Worm (Caenorhabditis elegans): Measurements from ENCODE around the gene rict-1.
"Not testable (repeated sequence)": the region's sequence is repeated elsewhere in the genome, so short reads cannot be mapped to it uniquely, and the experiment has no call there.

Gene rict-1

ce11 chrII:13085951-13086350 lies 30.7 kb downstream of the rict-1 start:
- TF ChIP-seq ceh-16 (tag; optimal IDR thresholded peaks at IDR 0.05) (no peak), fos-1 (tag; optimal IDR thresholded peaks at IDR 0.05) (no peak), pha-4 (tag; optimal IDR thresholded peaks at IDR 0.05) (no peak), nhr-237 (tag; optimal IDR thresholded peaks at IDR 0.05) (no peak), fkh-2 (tag; optimal IDR thresholded peaks at IDR 0.05) (no peak), nhr-12 (tag; optimal IDR thresholded peaks at IDR 0.05) (no peak), mml-1 (tag; optimal IDR thresholded peaks at IDR 0.05) (no peak)

DNA sequence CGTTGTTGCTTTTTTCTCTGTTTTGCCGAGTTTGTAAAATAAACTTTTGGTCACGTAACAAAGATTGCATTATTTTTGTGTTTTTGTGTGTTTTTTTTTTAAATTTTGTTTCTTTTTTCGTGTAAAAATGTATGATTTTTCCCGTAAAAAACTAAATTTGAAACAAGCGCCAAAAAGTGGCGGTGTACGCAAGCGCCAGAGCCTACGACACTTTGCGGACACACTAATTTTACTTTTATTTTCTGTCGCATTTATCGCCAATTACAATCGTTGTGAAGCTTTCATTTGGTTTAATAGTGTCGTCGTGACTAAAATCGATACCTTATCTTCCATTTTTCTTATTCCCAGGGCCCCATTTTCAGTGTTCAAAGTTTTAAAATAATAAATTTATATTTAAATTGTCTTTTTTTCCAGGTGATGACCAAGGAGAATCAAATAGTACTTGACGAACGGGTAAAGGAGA lies 32.8 kb downstream of the rict-1 start, which contains the start of the genes Y81G3A.1 and gcn-2:
Y81G3A.1 (minus strand) TSS at position 175 of the 463 bp plus-strand sequence.
gcn-2 (plus strand) TSS at position 413 of the 463 bp plus-strand sequence.
- TF ChIP-seq fkh-2 (tag; optimal IDR thresholded peaks at IDR 0.05) (no peak), tbx-2 (tag; optimal IDR thresholded peaks at IDR 0.05) (no peak), snpc-4 (tag; optimal IDR thresholded peaks at IDR 0.05) (peak; percentile 40), ceh-82 (tag; optimal IDR thresholded peaks at IDR 0.05) (no peak), skn-1 (tag; optimal IDR thresholded peaks at IDR 0.05) (peak; percentile 19), hmg-11 (tag; optimal IDR thresholded peaks at IDR 0.05) (peak; percentile 15), R02D3.7 (tag; optimal IDR thresholded peaks at IDR 0.05) (peak; percentile 20), lin-39 (tag; optimal IDR thresholded peaks at IDR 0.05) (peak; percentile 6)

DNA sequence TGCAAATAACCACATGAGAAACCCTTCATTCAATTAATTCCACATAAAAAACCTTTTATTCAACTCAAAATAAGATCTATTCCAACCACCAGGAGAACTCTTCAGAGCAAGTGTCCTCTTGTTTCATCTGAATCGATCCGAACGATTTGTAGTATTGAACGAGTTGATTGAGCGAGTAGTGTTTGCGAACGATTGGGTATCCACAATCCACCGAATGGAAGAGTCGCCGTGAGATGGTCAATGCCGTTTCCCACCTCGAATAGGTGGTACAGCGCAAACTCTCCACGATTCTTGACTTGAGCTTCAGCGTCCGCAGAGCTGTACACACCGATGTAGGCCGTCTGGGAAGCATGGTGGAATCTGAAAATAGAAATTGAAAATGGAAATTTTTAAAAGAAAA lies 34.2 kb downstream of the rict-1 start, which contains the start of gene Y81G3A.6:
Y81G3A.6 (minus strand) TSS at position 101 of the 400 bp plus-strand sequence.
- not testable (repeated sequence) for TF ChIP-seq ceh-9, fos-1, lin-39 (tag; optimal IDR thresholded peaks at IDR 0.05)

DNA sequence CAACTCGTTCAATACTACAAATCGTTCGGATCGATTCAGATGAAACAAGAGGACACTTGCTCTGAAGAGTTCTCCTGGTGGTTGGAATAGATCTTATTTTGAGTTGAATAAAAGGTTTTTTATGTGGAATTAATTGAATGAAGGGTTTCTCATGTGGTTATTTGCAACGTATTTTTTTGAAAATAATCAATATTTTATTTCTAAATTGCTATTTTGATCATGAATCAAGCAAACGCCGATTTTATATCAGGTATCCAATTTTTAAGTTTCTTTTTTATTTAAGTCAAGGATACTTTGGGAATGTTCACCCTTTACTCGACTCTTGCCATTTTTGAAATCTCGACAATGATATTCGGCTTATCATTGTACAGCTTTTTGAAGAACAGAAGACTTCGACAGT lies 36.0 kb downstream of the rict-1 start, which contains the start of gene Y81G3A.2:
Y81G3A.2 (plus strand) TSS at position 301 of the 400 bp plus-strand sequence.
- not testable (repeated sequence) for TF ChIP-seq lin-15B (tag; optimal IDR thresholded peaks at IDR 0.05); unc-62 (GFP tag; optimal IDR thresholded peaks at IDR 0.05); skn-1 (tag; optimal IDR thresholded peaks at IDR 0.05)

DNA sequence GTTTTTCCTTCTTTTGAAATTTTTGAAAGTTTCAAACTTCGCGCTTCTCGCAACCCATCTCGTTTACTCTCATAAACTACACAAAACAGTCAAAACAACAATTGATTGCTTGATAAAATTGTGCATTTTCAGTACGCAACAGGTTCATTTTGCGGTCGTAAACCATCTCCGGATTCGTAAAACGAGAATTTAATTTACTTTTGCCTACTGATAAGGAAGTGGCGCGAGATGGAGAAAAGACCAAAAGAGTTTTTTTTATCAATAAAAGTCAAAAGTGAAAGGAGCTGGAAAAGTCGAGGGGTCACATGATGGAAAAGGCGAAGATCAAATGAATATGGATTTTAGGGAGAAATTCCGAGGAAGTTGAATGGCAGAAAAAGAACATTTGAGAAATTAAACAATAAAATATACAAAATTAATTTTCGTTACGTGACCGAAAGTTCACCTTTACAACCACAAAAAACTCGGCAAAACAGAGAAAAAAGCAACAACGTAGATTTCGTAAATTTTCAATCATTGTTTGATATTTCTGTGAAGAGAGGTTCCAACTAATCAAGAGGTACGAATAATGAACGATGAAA lies 37.7 kb downstream of the rict-1 start, which contains the start of gene F42G4.6:
F42G4.6 (plus strand) TSS at position 531 of the 581 bp plus-strand sequence.
- TF ChIP-seq pqm-1 (tag; optimal IDR thresholded peaks at IDR 0.05) (peak; percentile 83), nhr-25 (tag; optimal IDR thresholded peaks at IDR 0.05) (no peak), pha-4 (tag; optimal IDR thresholded peaks at IDR 0.05) (peak; percentile 61), egl-27 (tag; optimal IDR thresholded peaks at IDR 0.05) (no peak), elt-2 (tag; optimal IDR thresholded peaks at IDR 0.05) (peak; percentile 95)

DNA sequence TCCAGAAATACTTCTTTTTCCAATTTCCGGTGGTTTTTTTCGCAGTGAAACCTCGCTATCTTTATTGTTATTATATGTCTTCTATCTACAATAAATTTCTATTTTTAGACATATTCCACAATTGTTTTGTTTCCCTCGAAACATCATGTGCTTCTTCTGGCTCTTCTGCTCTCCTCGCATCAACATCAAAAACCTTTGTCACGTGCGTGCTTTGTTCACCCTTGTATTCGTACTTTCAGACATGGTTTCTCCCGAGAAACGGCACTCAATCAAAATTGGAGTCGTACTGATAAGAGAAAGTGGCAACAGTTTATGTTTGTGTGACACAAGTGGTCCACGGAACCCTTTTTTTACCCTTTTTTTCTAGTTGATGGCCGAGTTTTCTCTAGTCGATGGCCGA lies 38.9 kb downstream of the rict-1 start:
- no peak for TF ChIP-seq egl-5 (tag; optimal IDR thresholded peaks at IDR 0.05)
- peak; percentile 65 for TF ChIP-seq pha-4 (tag; optimal IDR thresholded peaks at IDR 0.05)
- no peak for TF ChIP-seq ama-1 (optimal IDR thresholded peaks at IDR 0.05)
- no peak for TF ChIP-seq nhr-76 (tag; optimal IDR thresholded peaks at IDR 0.05)
- TF ChIP-seq lsy-12 (tag; optimal IDR thresholded peaks at IDR 0.05): no peak
- no peak for TF ChIP-seq nhr-77 (tag; optimal IDR thresholded peaks at IDR 0.05)
- no peak for TF ChIP-seq nhr-12 (tag; optimal IDR thresholded peaks at IDR 0.05)
- TF ChIP-seq elt-3 (tag; optimal IDR thresholded peaks at IDR 0.05): no peak
- no peak for TF ChIP-seq nhr-11 (tag; optimal IDR thresholded peaks at IDR 0.05)
- peak; percentile 56 for TF ChIP-seq jun-1 (tag; optimal IDR thresholded peaks at IDR 0.05)
- TF ChIP-seq fkh-10 (GFP tag; optimal IDR thresholded peaks at IDR 0.05): no peak
- no peak for TF ChIP-seq ztf-4 (tag; optimal IDR thresholded peaks at IDR 0.05)
- TF ChIP-seq lin-39 (tag; optimal IDR thresholded peaks at IDR 0.05): no peak
- TF ChIP-seq pqm-1 (tag; optimal IDR thresholded peaks at IDR 0.05): peak; percentile 97
- TF ChIP-seq nhr-43 (tag; optimal IDR thresholded peaks at IDR 0.05; ENCODE audit: poor library complexity, severe bottlenecking): no peak
- no peak for TF ChIP-seq nhr-28 (tag; optimal IDR thresholded peaks at IDR 0.05)
- TF ChIP-seq snpc-4 (tag; optimal IDR thresholded peaks at IDR 0.05): no peak
- no peak for TF ChIP-seq nhr-237 (tag; optimal IDR thresholded peaks at IDR 0.05)
- peak; percentile 98 for TF ChIP-seq elt-2 (tag; optimal IDR thresholded peaks at IDR 0.05)
- TF ChIP-seq ceh-82 (tag; optimal IDR thresholded peaks at IDR 0.05): no peak
- no peak for TF ChIP-seq elt-1 (tag; optimal IDR thresholded peaks at IDR 0.05)
- TF ChIP-seq ceh-9 (tag; optimal IDR thresholded peaks at IDR 0.05): no peak
- no peak for TF ChIP-seq daf-12 (tag; optimal IDR thresholded peaks at IDR 0.05)
- TF ChIP-seq mml-1 (tag; optimal IDR thresholded peaks at IDR 0.05): no peak
